Fruit fly (Drosophila melanogaster): ENCODE measurements around the gene NimA.

Gene NimA

dm6 chr2L:13957239-13957638 lies at the start of gene NimA:
NimA (plus strand) TSS chr2L:13957539.
- TF ChIP-seq CG7101 (tag; optimal IDR thresholded peaks at IDR 0.05): no peak
- TF ChIP-seq toe (GFP tag; optimal IDR thresholded peaks at IDR 0.05): no peak
- TF ChIP-seq kay (GFP tag; ENCODE audit: borderline replicate concordance): no peak
- TF ChIP-seq tj (GFP tag; optimal IDR thresholded peaks at IDR 0.05): no peak
- TF ChIP-seq ovo (GFP tag; optimal IDR thresholded peaks at IDR 0.05): no peak
- no peak for TF ChIP-seq cnc (optimal IDR thresholded peaks at IDR 0.05)
- TF ChIP-seq CG5204 (GFP tag; optimal IDR thresholded peaks at IDR 0.05): no peak
- TF ChIP-seq CG7045 (GFP tag; optimal IDR thresholded peaks at IDR 0.05): no peak

dm6 chr2L:13909033-13909432 lies 48.3 kb upstream of the NimA start, which contains the start of gene Ance-2:
Ance-2 (plus strand) TSS chr2L:13909333.
- TF ChIP-seq cnc (optimal IDR thresholded peaks at IDR 0.05): no peak
- TF ChIP-seq Hr96 (GFP tag; optimal IDR thresholded peaks at IDR 0.05): no peak
- TF ChIP-seq CG7101 (tag; optimal IDR thresholded peaks at IDR 0.05): no peak
- TF ChIP-seq cic (GFP tag; optimal IDR thresholded peaks at IDR 0.05): no peak
- TF ChIP-seq CG1620 (GFP tag; optimal IDR thresholded peaks at IDR 0.05): no peak
- TF ChIP-seq CG11617 (GFP tag; optimal IDR thresholded peaks at IDR 0.05): no peak
- TF ChIP-seq CG33017 (tag; optimal IDR thresholded peaks at IDR 0.05): no peak
- TF ChIP-seq CG7045 (GFP tag; optimal IDR thresholded peaks at IDR 0.05): no peak
- no peak for TF ChIP-seq kay (GFP tag; ENCODE audit: borderline replicate concordance)
- no peak for TF ChIP-seq tj (GFP tag; optimal IDR thresholded peaks at IDR 0.05)
- no peak for TF ChIP-seq toe (GFP tag; optimal IDR thresholded peaks at IDR 0.05)
- TF ChIP-seq CG12768 (GFP tag; optimal IDR thresholded peaks at IDR 0.05): no peak
- TF ChIP-seq Mnt (GFP tag; optimal IDR thresholded peaks at IDR 0.05): no peak
- TF ChIP-seq CG14711 (tag; optimal IDR thresholded peaks at IDR 0.05): no peak
- no peak for TF ChIP-seq Crg-1 (GFP tag; optimal IDR thresholded peaks at IDR 0.05)
- TF ChIP-seq CG5204 (GFP tag; optimal IDR thresholded peaks at IDR 0.05): no peak
- TF ChIP-seq Clk (GFP tag; optimal IDR thresholded peaks at IDR 0.05): no peak
- no peak for TF ChIP-seq ovo (GFP tag; optimal IDR thresholded peaks at IDR 0.05)
- no peak for TF ChIP-seq bab1 (GFP tag; optimal IDR thresholded peaks at IDR 0.05)
- no peak for TF ChIP-seq pad (GFP tag; optimal IDR thresholded peaks at IDR 0.05)

- TF ChIP-seq bab1 (GFP tag; optimal IDR thresholded peaks at IDR 0.05) (no peak), cnc (optimal IDR thresholded peaks at IDR 0.05) (no peak), pad (GFP tag; optimal IDR thresholded peaks at IDR 0.05) (no peak), Crg-1 (GFP tag; optimal IDR thresholded peaks at IDR 0.05) (no peak), Mnt (GFP tag; optimal IDR thresholded peaks at IDR 0.05) (no peak)
Observed at dm6 chr2L:13911783-13912182, 45.6 kb upstream of the NimA start, which contains the start of gene Acyp. Acyp (plus strand) TSS chr2L:13912083.

- no peak for TF ChIP-seq CG14711 (tag; optimal IDR thresholded peaks at IDR 0.05)
- TF ChIP-seq CG11617 (GFP tag; optimal IDR thresholded peaks at IDR 0.05): no peak
- no peak for TF ChIP-seq ovo (GFP tag; optimal IDR thresholded peaks at IDR 0.05)
- TF ChIP-seq toe (GFP tag; optimal IDR thresholded peaks at IDR 0.05): no peak
- TF ChIP-seq CG33017 (tag; optimal IDR thresholded peaks at IDR 0.05): no peak
Observed at dm6 chr2L:13914425-13914824, 42.9 kb upstream of the NimA start, which contains the start of gene Ance-3. Ance-3 (plus strand) TSS chr2L:13914725.

- no peak for TF ChIP-seq tj (GFP tag; optimal IDR thresholded peaks at IDR 0.05)
- TF ChIP-seq pad (GFP tag; optimal IDR thresholded peaks at IDR 0.05): no peak
- TF ChIP-seq ovo (GFP tag; optimal IDR thresholded peaks at IDR 0.05): no peak
- TF ChIP-seq CG1620 (GFP tag; optimal IDR thresholded peaks at IDR 0.05): no peak
- no peak for TF ChIP-seq toe (GFP tag; optimal IDR thresholded peaks at IDR 0.05)
- no peak for TF ChIP-seq Hr96 (GFP tag; optimal IDR thresholded peaks at IDR 0.05)
- TF ChIP-seq Mnt (GFP tag; optimal IDR thresholded peaks at IDR 0.05): no peak
- TF ChIP-seq CG33017 (tag; optimal IDR thresholded peaks at IDR 0.05): no peak
- TF ChIP-seq CG7045 (GFP tag; optimal IDR thresholded peaks at IDR 0.05): no peak
- no peak for TF ChIP-seq cnc (optimal IDR thresholded peaks at IDR 0.05)
- no peak for TF ChIP-seq CG5204 (GFP tag; optimal IDR thresholded peaks at IDR 0.05)
- no peak for TF ChIP-seq bab1 (GFP tag; optimal IDR thresholded peaks at IDR 0.05)
Observed at dm6 chr2L:13923453-13923852, 33.9 kb upstream of the NimA start, which contains the start of gene Vajk1. Vajk1 (minus strand) TSS chr2L:13923553.

- TF ChIP-seq CG7101 (tag; optimal IDR thresholded peaks at IDR 0.05) (no peak), CG12768 (GFP tag; optimal IDR thresholded peaks at IDR 0.05) (no peak), CG11617 (GFP tag; optimal IDR thresholded peaks at IDR 0.05) (no peak), CG33017 (tag; optimal IDR thresholded peaks at IDR 0.05) (no peak), Crg-1 (GFP tag; optimal IDR thresholded peaks at IDR 0.05) (no peak), CG14711 (tag; optimal IDR thresholded peaks at IDR 0.05) (no peak), bab1 (GFP tag; optimal IDR thresholded peaks at IDR 0.05) (no peak), Hr96 (GFP tag; optimal IDR thresholded peaks at IDR 0.05) (no peak), pad (GFP tag; optimal IDR thresholded peaks at IDR 0.05) (no peak), CG7045 (GFP tag; optimal IDR thresholded peaks at IDR 0.05) (no peak), kay (GFP tag; ENCODE audit: borderline replicate concordance) (no peak), cic (GFP tag; optimal IDR thresholded peaks at IDR 0.05) (no peak), cnc (optimal IDR thresholded peaks at IDR 0.05) (no peak), CG5204 (GFP tag; optimal IDR thresholded peaks at IDR 0.05) (no peak), Clk (GFP tag; optimal IDR thresholded peaks at IDR 0.05) (no peak)
Observed at dm6 chr2L:13923984-13924383, 33.4 kb upstream of the NimA start.

dm6 chr2L:13925699-13926098 lies 31.6 kb upstream of the NimA start:
- TF ChIP-seq bab1 (GFP tag; optimal IDR thresholded peaks at IDR 0.05) (no peak), Crg-1 (GFP tag; optimal IDR thresholded peaks at IDR 0.05) (no peak), cic (GFP tag; optimal IDR thresholded peaks at IDR 0.05) (no peak), toe (GFP tag; optimal IDR thresholded peaks at IDR 0.05) (no peak), kay (GFP tag; ENCODE audit: borderline replicate concordance) (no peak), CG1620 (GFP tag; optimal IDR thresholded peaks at IDR 0.05) (no peak), pad (GFP tag; optimal IDR thresholded peaks at IDR 0.05) (no peak), CG5204 (GFP tag; optimal IDR thresholded peaks at IDR 0.05) (no peak), CG14711 (tag; optimal IDR thresholded peaks at IDR 0.05) (no peak), cnc (optimal IDR thresholded peaks at IDR 0.05) (no peak), Mnt (GFP tag; optimal IDR thresholded peaks at IDR 0.05) (no peak), CG7045 (GFP tag; optimal IDR thresholded peaks at IDR 0.05) (no peak), ovo (GFP tag; optimal IDR thresholded peaks at IDR 0.05) (no peak), Clk (GFP tag; optimal IDR thresholded peaks at IDR 0.05) (no peak), tj (GFP tag; optimal IDR thresholded peaks at IDR 0.05) (no peak), Hr96 (GFP tag; optimal IDR thresholded peaks at IDR 0.05) (no peak), CG11617 (GFP tag; optimal IDR thresholded peaks at IDR 0.05) (no peak), CG12768 (GFP tag; optimal IDR thresholded peaks at IDR 0.05) (no peak), CG33017 (tag; optimal IDR thresholded peaks at IDR 0.05) (no peak), CG7101 (tag; optimal IDR thresholded peaks at IDR 0.05) (no peak)
